Fruit fly (Drosophila melanogaster) whole organism, embryonic: ENCODE data around the gene CG42827.

Experiments used
- Atf6 ChIP-seq: fragments of 200-800 bp; sonication (Bioruptor generic); IDR thresholded peaks from 2 replicates; pipeline ENCODE4 v1.3.6; 2022; ENCODE audit warnings: missing biosample characterization, missing genetic modification characterization
- BtbVII ChIP-seq: fragments of 200-800 bp; sonication (Bioruptor generic); optimal IDR thresholded peaks from 3 replicates; lab custom pipeline; 2017; ENCODE audit warnings: missing biosample characterization, mild to moderate bottlenecking, missing genetic modification characterization
- CG10321 ChIP-seq: fragments of 200-800 bp; sonication (Bioruptor generic); IDR thresholded peaks from 2 replicates; pipeline ENCODE4 v1.3.6; 2022; ENCODE audit warnings: missing biosample characterization, missing genetic modification characterization
- CG12299 ChIP-seq: fragments of 200-800 bp; sonication (Bioruptor generic); optimal IDR thresholded peaks from 2 replicates; lab custom pipeline; 2018; ENCODE audit warnings: missing biosample characterization, mild to moderate bottlenecking, missing genetic modification characterization
- CG12769 ChIP-seq: fragments of 200-800 bp; sonication (Bioruptor generic); optimal IDR thresholded peaks from 2 replicates; lab custom pipeline; 2019; ENCODE audit warnings: missing biosample characterization, mild to moderate bottlenecking, missing genetic modification characterization, moderate library complexity
- CG13123 ChIP-seq: fragments of 200-800 bp; sonication (Bioruptor generic); optimal IDR thresholded peaks from 2 replicates; lab custom pipeline; 2016; ENCODE audit warnings: missing biosample characterization, missing genetic modification characterization
- CG13775 ChIP-seq: fragments of 200-800 bp; sonication (Bioruptor generic); optimal IDR thresholded peaks from 3 replicates; lab custom pipeline; 2017; ENCODE audit warnings: missing biosample characterization, mild to moderate bottlenecking, missing genetic modification characterization
- CG14441 ChIP-seq: fragments of 200-800 bp; sonication (Bioruptor generic); IDR thresholded peaks from 2 replicates; pipeline ENCODE4 v1.3.6; 2022; ENCODE audit warnings: missing biosample characterization, missing genetic modification characterization
- CG15011 ChIP-seq: fragments of 200-800 bp; sonication (Bioruptor generic); optimal IDR thresholded peaks from 3 replicates; lab custom pipeline; 2018; ENCODE audit warnings: missing biosample characterization, mild to moderate bottlenecking, missing genetic modification characterization
- CG15601 ChIP-seq: fragments of 200-800 bp; sonication (Bioruptor generic); optimal IDR thresholded peaks from 3 replicates; lab custom pipeline; 2019; ENCODE audit warnings: missing biosample characterization, mild to moderate bottlenecking, missing genetic modification characterization, moderate library complexity
- CG2120 ChIP-seq: fragments of 200-800 bp; sonication (Bioruptor generic); optimal IDR thresholded peaks from 3 replicates; lab custom pipeline; 2016; ENCODE audit warnings: missing biosample characterization, missing genetic modification characterization
- CG2129 ChIP-seq: fragments of 200-800 bp; sonication (Bioruptor generic); IDR thresholded peaks from 2 replicates; pipeline ENCODE4 v1.3.6; 2022; ENCODE audit warnings: missing biosample characterization, missing genetic modification characterization; ENCODE audit not compliant: partially characterized antibody
- CG3281 ChIP-seq: fragments of 200-800 bp; sonication (Bioruptor generic); optimal IDR thresholded peaks from 3 replicates; lab custom pipeline; 2017; ENCODE audit warnings: missing biosample characterization, mild to moderate bottlenecking, missing genetic modification characterization
- CG4360 ChIP-seq: fragments of 200-800 bp; sonication (Bioruptor generic); IDR thresholded peaks from 2 replicates; pipeline ENCODE4 v1.3.6; 2022; ENCODE audit warnings: missing biosample characterization, missing genetic modification characterization
- CG4730 ChIP-seq: fragments of 200-800 bp; sonication (Bioruptor generic); IDR thresholded peaks from 2 replicates; pipeline ENCODE4 v1.3.6; 2022; ENCODE audit warnings: missing biosample characterization, missing genetic modification characterization
- CG6272 ChIP-seq: fragments of 200-800 bp; sonication (Bioruptor generic); IDR thresholded peaks from 2 replicates; pipeline ENCODE4 v1.3.6; 2022; ENCODE audit warnings: missing biosample characterization, missing genetic modification characterization
- CG6689 ChIP-seq: fragments of 200-800 bp; sonication (Bioruptor generic); IDR thresholded peaks from 2 replicates; pipeline ENCODE4 v1.3.6; 2022; ENCODE audit warnings: missing biosample characterization, missing genetic modification characterization
- CG6765 ChIP-seq: fragments of 200-800 bp; sonication (Bioruptor generic); optimal IDR thresholded peaks from 3 replicates; lab custom pipeline; 2017; ENCODE audit warnings: missing biosample characterization, mild to moderate bottlenecking, missing genetic modification characterization
- CG6854 ChIP-seq: fragments of 200-800 bp; sonication (Bioruptor generic); optimal IDR thresholded peaks from 3 replicates; lab custom pipeline; 2017; ENCODE audit warnings: missing biosample characterization, mild to moderate bottlenecking, missing genetic modification characterization
- CG7786 ChIP-seq: fragments of 200-800 bp; sonication (Bioruptor generic); optimal IDR thresholded peaks from 2 replicates; lab custom pipeline; 2016; ENCODE audit warnings: missing biosample characterization, missing genetic modification characterization
- CG7987 ChIP-seq: fragments of 200-800 bp; sonication (Bioruptor generic); optimal IDR thresholded peaks from 2 replicates; lab custom pipeline; 2018; ENCODE audit warnings: missing biosample characterization, mild to moderate bottlenecking, missing genetic modification characterization, moderate library complexity
- CHES-1-like ChIP-seq: fragments of 200-800 bp; sonication (Bioruptor generic); optimal IDR thresholded peaks from 2 replicates; lab custom pipeline; 2016; ENCODE audit warnings: missing biosample characterization, missing genetic modification characterization
- CTCF ChIP-seq: fragments of 200-800 bp; sonication (Bioruptor generic); optimal IDR thresholded peaks from 2 replicates; lab custom pipeline; 2017; ENCODE audit warnings: missing biosample characterization, mild to moderate bottlenecking, missing genetic modification characterization, moderate library complexity
- D19A ChIP-seq: fragments of 200-800 bp; optimal IDR thresholded peaks from 3 replicates; lab custom pipeline; 2019; ENCODE audit warnings: missing biosample characterization, mild to moderate bottlenecking, missing genetic modification characterization, moderate library complexity
- HLH54F ChIP-seq: fragments of 200-800 bp; sonication (Bioruptor generic); optimal IDR thresholded peaks from 3 replicates; lab custom pipeline; 2016; ENCODE audit warnings: missing biosample characterization, missing genetic modification characterization
- Hmx ChIP-seq: fragments of 200-800 bp; sonication (Bioruptor generic); optimal IDR thresholded peaks from 2 replicates; lab custom pipeline; 2016; ENCODE audit warnings: missing biosample characterization, missing genetic modification characterization
- Jarid2 ChIP-seq: fragments of 200-800 bp; sonication (Bioruptor generic); optimal IDR thresholded peaks from 3 replicates; lab custom pipeline; 2017; ENCODE audit warnings: mild to moderate bottlenecking, missing biosample characterization, missing genetic modification reagents, missing genetic modification characterization
- MESR4 ChIP-seq: fragments of 200-800 bp; sonication (Bioruptor generic); optimal IDR thresholded peaks from 2 replicates; lab custom pipeline; 2018; ENCODE audit warnings: missing biosample characterization, mild to moderate bottlenecking, missing genetic modification characterization, moderate library complexity
- Max ChIP-seq: fragments of 200-800 bp; sonication (Bioruptor generic); optimal IDR thresholded peaks from 2 replicates; lab custom pipeline; 2016; ENCODE audit warnings: missing biosample characterization, mild to moderate bottlenecking, missing genetic modification characterization
- PHDP ChIP-seq: fragments of 200-800 bp; sonication (Bioruptor generic); optimal IDR thresholded peaks from 3 replicates; lab custom pipeline; 2018; ENCODE audit warnings: missing biosample characterization, mild to moderate bottlenecking, missing genetic modification characterization, moderate library complexity
- Sox100B ChIP-seq: fragments of 200-800 bp; sonication (Bioruptor generic); optimal IDR thresholded peaks from 3 replicates; lab custom pipeline; 2018; ENCODE audit warnings: missing biosample characterization, mild to moderate bottlenecking, missing genetic modification characterization
- Xrp1 ChIP-seq: fragments of 200-800 bp; sonication (Bioruptor generic); IDR thresholded peaks from 2 replicates; pipeline ENCODE4 v1.3.6; 2022; ENCODE audit warnings: missing biosample characterization, missing genetic modification characterization
- ash1 ChIP-seq: fragments of 200-800 bp; sonication (Bioruptor generic); optimal IDR thresholded peaks from 2 replicates; lab custom pipeline; 2018; ENCODE audit warnings: missing biosample characterization, mild to moderate bottlenecking, missing genetic modification characterization
- az2 ChIP-seq: fragments of 200-800 bp; sonication (Bioruptor generic); optimal IDR thresholded peaks from 3 replicates; lab custom pipeline; 2016; ENCODE audit warnings: missing biosample characterization, missing genetic modification characterization
- cad ChIP-seq: fragments of >200 bp; optimal IDR thresholded peaks from 2 replicates; lab custom pipeline; 2017; ENCODE audit warnings: missing biosample characterization, missing genetic modification characterization
- chinmo ChIP-seq: fragments of 200-800 bp; sonication (Bioruptor generic); IDR thresholded peaks from 4 replicates; pipeline ENCODE4 v1.3.6; 2022; ENCODE audit warnings: missing biosample characterization, missing genetic modification characterization; ENCODE audit not compliant: partially characterized antibody
- crp ChIP-seq, 2 experiments: fragments of 200-800 bp; sonication (Bioruptor generic); optimal IDR thresholded peaks; 2 replicates in 1 of 2; 3 replicates in 1 of 2; lab custom pipeline; 2017; ENCODE audit warnings: missing biosample characterization in 2 of 2, missing genetic modification characterization in 2 of 2, mild to moderate bottlenecking in 1 of 2, moderate library complexity in 1 of 2
- fd96Cb ChIP-seq: fragments of 200-800 bp; sonication (Bioruptor generic); optimal IDR thresholded peaks from 2 replicates; lab custom pipeline; 2018; ENCODE audit warnings: missing biosample characterization, mild to moderate bottlenecking, missing genetic modification characterization, moderate library complexity
- ftz-f1 ChIP-seq: fragments of 200-800 bp; sonication (Bioruptor generic); optimal IDR thresholded peaks from 2 replicates; lab custom pipeline; 2016; ENCODE audit warnings: missing biosample characterization, missing genetic modification characterization
- fu2 ChIP-seq: fragments of 200-800 bp; sonication (Bioruptor generic); optimal IDR thresholded peaks from 2 replicates; lab custom pipeline; 2016; ENCODE audit warnings: missing biosample characterization, missing genetic modification characterization
- gce ChIP-seq: fragments of 200-800 bp; sonication (Bioruptor generic); IDR thresholded peaks from 3 replicates; pipeline ENCODE4 v1.3.6; 2022; ENCODE audit warnings: missing biosample characterization, missing genetic modification characterization
- grn ChIP-seq: fragments of 200-800 bp; sonication (Bioruptor generic); optimal IDR thresholded peaks from 3 replicates; lab custom pipeline; 2017; ENCODE audit warnings: missing biosample characterization, missing genetic modification characterization
- gsb-n ChIP-seq: fragments of 200-800 bp; sonication (Bioruptor generic); optimal IDR thresholded peaks from 3 replicates; lab custom pipeline; 2018; ENCODE audit warnings: missing biosample characterization, mild to moderate bottlenecking, missing genetic modification characterization
- hkb ChIP-seq, 2 experiments: fragments of 200-800 bp in 1 of 2; fragments of >200 bp in 1 of 2; sonication (Bioruptor generic) in 1 of 2; IDR thresholded peaks in 1 of 2; optimal IDR thresholded peaks in 1 of 2; 2 replicates each; pipeline versions ENCODE4 v1.3.6 to Lab custom; 2017 to 2022; ENCODE audit warnings: missing biosample characterization in 1 of 2, missing genetic modification characterization in 1 of 2
- jing ChIP-seq: fragments of 200-800 bp; sonication (Bioruptor generic); optimal IDR thresholded peaks from 2 replicates; lab custom pipeline; 2018; ENCODE audit warnings: missing biosample characterization, mild to moderate bottlenecking, missing genetic modification characterization
- kah ChIP-seq: fragments of 200-800 bp; sonication (Bioruptor generic); optimal IDR thresholded peaks from 2 replicates; lab custom pipeline; 2018; ENCODE audit warnings: missing biosample characterization, mild to moderate bottlenecking, missing genetic modification characterization
- slou ChIP-seq: fragments of 200-800 bp; sonication (Bioruptor generic); optimal IDR thresholded peaks from 3 replicates; lab custom pipeline; 2016; ENCODE audit warnings: missing biosample characterization, missing genetic modification characterization
- stc ChIP-seq: fragments of 200-800 bp; sonication (Bioruptor generic); IDR thresholded peaks from 2 replicates; pipeline ENCODE4 v1.3.6; 2022; ENCODE audit warnings: missing biosample characterization, missing genetic modification characterization
- unc-4 ChIP-seq: fragments of 200-800 bp; sonication (Bioruptor generic); IDR thresholded peaks from 2 replicates; pipeline ENCODE4 v1.3.6; 2022; ENCODE audit warnings: missing biosample characterization, missing genetic modification characterization; ENCODE audit not compliant: partially characterized antibody
- z ChIP-seq: fragments of 200-800 bp; sonication (Bioruptor generic); IDR thresholded peaks from 3 replicates; pipeline ENCODE4 v1.3.6; 2022; ENCODE audit warnings: missing biosample characterization, missing genetic modification characterization
- zen ChIP-seq: fragments of 200-800 bp; sonication (Bioruptor generic); optimal IDR thresholded peaks from 3 replicates; lab custom pipeline; 2018; ENCODE audit warnings: missing biosample characterization, mild to moderate bottlenecking, missing genetic modification characterization, moderate library complexity

Gene CG42827

DNA sequence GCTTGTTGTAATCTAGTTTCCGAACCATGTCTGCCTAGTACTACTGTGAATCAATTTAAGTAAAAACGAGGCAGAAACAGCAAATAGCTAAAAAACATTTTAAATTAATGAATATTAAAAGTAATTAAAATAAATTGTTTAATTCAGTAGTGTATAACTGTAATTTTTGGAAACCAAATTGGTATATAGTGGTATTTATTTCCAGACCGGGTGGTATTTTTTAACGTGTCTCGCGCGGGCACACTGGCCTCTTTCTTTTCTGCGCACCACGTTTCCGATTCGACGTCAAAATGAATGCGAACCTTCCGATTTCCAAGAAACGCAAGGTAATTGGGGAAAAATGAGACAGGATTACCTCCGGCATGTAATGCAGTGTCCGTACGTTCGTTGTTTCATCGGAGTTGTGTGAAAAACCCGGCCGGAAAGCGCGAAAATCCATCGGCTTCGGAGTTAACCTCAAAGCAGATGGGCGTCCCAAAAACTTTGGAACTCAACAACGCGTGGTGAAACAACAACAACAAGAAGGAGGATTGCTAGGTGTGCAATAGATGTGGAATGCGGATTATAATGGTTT is 14.1 kb upstream of the CG42827 start, which contains the start of gene RpS3 (continued):
- peak; percentile 16; the same call in 1 of the 2 replicates for TF ChIP-seq stc (GFP tag; lab: Robert Waterston, UW)
- peak; percentile 29 for TF ChIP-seq zen (tag; lab: Kevin White, UChicago)
- peak; percentile 23 for TF ChIP-seq CG6854 (GFP tag; lab: Kevin White, UChicago)
- no peak for TF ChIP-seq CHES-1-like (GFP tag; lab: Kevin White, UChicago)
- TF ChIP-seq CG3281 (GFP tag; lab: Kevin White, UChicago): peak; percentile 64
- no peak for TF ChIP-seq HLH54F
- TF ChIP-seq gsb-n (tag; lab: Kevin White, UChicago): no peak
- peak; percentile 6 for TF ChIP-seq D19A (tag; lab: Kevin White, UChicago)
- TF ChIP-seq Atf6 (GFP tag; lab: Robert Waterston, UW): no peak
- no peak for TF ChIP-seq z (GFP tag; lab: Robert Waterston, UW)
- TF ChIP-seq CG13775 (GFP tag; lab: Kevin White, UChicago): peak; percentile 8
- no peak for TF ChIP-seq CG14441 (GFP tag; lab: Robert Waterston, UW)
- TF ChIP-seq fu2 (GFP tag; lab: Kevin White, UChicago): peak; percentile 23
- no peak for TF ChIP-seq Xrp1 (GFP tag; lab: Robert Waterston, UW)
- TF ChIP-seq CG12769: no peak
- no peak for TF ChIP-seq grn (GFP tag; lab: Kevin White, UChicago)
- TF ChIP-seq MESR4 (GFP tag; lab: Kevin White, UChicago): peak; percentile 100
- no peak for TF ChIP-seq CG4730 (GFP tag; lab: Robert Waterston, UW)
- TF ChIP-seq fd96Cb: no peak
- TF ChIP-seq Max (GFP tag; lab: Kevin White, UChicago): peak; percentile 86
- TF ChIP-seq CG15601 (tag; lab: Kevin White, UChicago): peak; percentile 65
- TF ChIP-seq slou (GFP tag; lab: Kevin White, UChicago): no peak
- TF ChIP-seq hkb (optimal IDR thresholded peaks at IDR 0.05; lab: Kevin White, UChicago): no peak
- TF ChIP-seq hkb (GFP tag; IDR thresholded peaks at IDR 0.05; lab: Robert Waterston, UW): 0 out of 2 replicates have a peak, but pooled peaks have one; percentile 17
- TF ChIP-seq CG7786 (GFP tag; lab: Kevin White, UChicago): no peak
- TF ChIP-seq az2 (GFP tag; lab: Kevin White, UChicago): no peak
- no peak for TF ChIP-seq ash1 (GFP tag; lab: Kevin White, UChicago)
- no peak for TF ChIP-seq Hmx (GFP tag; lab: Kevin White, UChicago)
- peak; percentile 39 for TF ChIP-seq CG6765
- TF ChIP-seq CG6689 (GFP tag; lab: Robert Waterston, UW): no peak
- TF ChIP-seq CG10321 (GFP tag; lab: Robert Waterston, UW): no peak
- TF ChIP-seq cad (GFP tag; lab: Kevin White, UChicago): no peak
- TF ChIP-seq crp (GFP tag; optimal IDR thresholded peaks at IDR 0.05; lab: Kevin White, UChicago): no peak
- no peak for TF ChIP-seq CG2120
- TF ChIP-seq CG6272 (GFP tag; lab: Robert Waterston, UW): no peak
- TF ChIP-seq CG4360: peak; percentile 81
- no peak for TF ChIP-seq chinmo (GFP tag; lab: Robert Waterston, UW)
- peak; percentile 2 for TF ChIP-seq CG7987
- no peak for TF ChIP-seq gce
- TF ChIP-seq BtbVII (GFP tag; lab: Kevin White, UChicago): no peak
- TF ChIP-seq CTCF (GFP tag; lab: Kevin White, UChicago): peak; percentile 73
- peak; percentile 33 for TF ChIP-seq kah (GFP tag; lab: Kevin White, UChicago)
- no peak for TF ChIP-seq jing (GFP tag; lab: Kevin White, UChicago)
- peak; percentile 39 for TF ChIP-seq PHDP (tag; lab: Kevin White, UChicago)
- no peak for TF ChIP-seq Sox100B (GFP tag; lab: Kevin White, UChicago)
- TF ChIP-seq CG13123 (GFP tag; lab: Kevin White, UChicago): no peak
- TF ChIP-seq CG12299 (tag; lab: Kevin White, UChicago): peak; percentile 18
- TF ChIP-seq CG2129 (GFP tag; lab: Robert Waterston, UW): no peak
- no peak for TF ChIP-seq unc-4
- peak; percentile 33 for TF ChIP-seq Jarid2 (GFP tag; lab: Kevin White, UChicago)
- TF ChIP-seq CG15011 (GFP tag; lab: Kevin White, UChicago): peak; percentile 3
- TF ChIP-seq ftz-f1: no peak
